Fruit fly (Drosophila melanogaster): ENCODE measurements around the gene CG4666.

The CG4666 gene

dm6 chrX:6068714-6069113 is 8.9 kb downstream of the CG4666 start (continued):
- TF ChIP-seq TFAM (GFP tag; optimal IDR thresholded peaks at IDR 0.05) (no peak), CG3281 (GFP tag; optimal IDR thresholded peaks at IDR 0.05) (no peak), Dll (GFP tag; IDR thresholded peaks at IDR 0.05; ENCODE audit: partially characterized antibody) (0 out of 4 replicates have a peak, but pooled peaks have one; percentile 22), Hey (tag; optimal IDR thresholded peaks at IDR 0.05) (no peak), Ets65A (GFP tag) (peak; percentile 37), so (GFP tag; IDR thresholded peaks at IDR 0.05) (no peak), ash1 (GFP tag; optimal IDR thresholded peaks at IDR 0.05) (no peak), dm (GFP tag; optimal IDR thresholded peaks at IDR 0.05) (no peak), HLH3B (GFP tag; IDR thresholded peaks at IDR 0.05) (no peak), CG17802 (tag; optimal IDR thresholded peaks at IDR 0.05) (no peak), vvl (GFP tag; IDR thresholded peaks at IDR 0.05) (no peak), CG5180 (GFP tag; optimal IDR thresholded peaks at IDR 0.05) (peak; percentile 3), stwl (tag; optimal IDR thresholded peaks at IDR 0.05) (no peak), Dp (GFP tag; optimal IDR thresholded peaks at IDR 0.05) (no peak), CG15514 (GFP tag; optimal IDR thresholded peaks at IDR 0.05) (no peak), cato (GFP tag; optimal IDR thresholded peaks at IDR 0.05; ENCODE audit: borderline replicate concordance) (no peak), CG18599 (GFP tag; optimal IDR thresholded peaks at IDR 0.05) (no peak), Med (GFP tag) (peak; percentile 6), Pdp1 (GFP tag; optimal IDR thresholded peaks at IDR 0.05) (peak in 1 of 2 experiments; percentile 90), bcd (GFP tag; optimal IDR thresholded peaks at IDR 0.05) (no peak), NFAT (GFP tag; IDR thresholded peaks at IDR 0.05) (no peak), row (GFP tag; IDR thresholded peaks at IDR 0.05) (peak; percentile 26; the same call in 1 of the 3 replicates), Trl (optimal IDR thresholded peaks at IDR 0.05) (peak in 1 of 2 experiments; percentile 47), Trl (GFP tag; optimal IDR thresholded peaks at IDR 0.05) (no peak), CG1024 (GFP tag; IDR thresholded peaks at IDR 0.05) (no peak), CG6175 (GFP tag; IDR thresholded peaks at IDR 0.05) (no peak), CG11504 (tag; optimal IDR thresholded peaks at IDR 0.05) (peak; percentile 49), pros (GFP tag; optimal IDR thresholded peaks at IDR 0.05) (no peak)

dm6 chrX:6067281-6068008 is 10.1 kb downstream of the CG4666 start, which contains the start of gene CG5928:
TSS of gene CG5928 (plus strand) at chrX:6067958.
- TF ChIP-seq btn (GFP tag; optimal IDR thresholded peaks at IDR 0.05) (no peak), crc (GFP tag; optimal IDR thresholded peaks at IDR 0.05) (no peak), pho (GFP tag; optimal IDR thresholded peaks at IDR 0.05) (no peak), ttk (GFP tag; IDR thresholded peaks at IDR 0.05) (no peak), Hr39 (optimal IDR thresholded peaks at IDR 0.05) (no peak), Spps (tag; optimal IDR thresholded peaks at IDR 0.05) (no peak), CG2116 (GFP tag; optimal IDR thresholded peaks at IDR 0.05) (no peak), esg (GFP tag; conservative IDR thresholded peaks at IDR 0.05) (peak; percentile 44), twi (tag; optimal IDR thresholded peaks at IDR 0.05) (no peak), Nf-YB (GFP tag; optimal IDR thresholded peaks at IDR 0.05) (no peak), sim (GFP tag; IDR thresholded peaks at IDR 0.05) (no peak), Max (GFP tag; optimal IDR thresholded peaks at IDR 0.05) (peak; percentile 8), CG8944 (GFP tag; optimal IDR thresholded peaks at IDR 0.05) (no peak), dati (GFP tag; IDR thresholded peaks at IDR 0.05) (no peak), CG18619 (GFP tag; optimal IDR thresholded peaks at IDR 0.05) (peak; percentile 32), CG2678 (tag; optimal IDR thresholded peaks at IDR 0.05) (peak; percentile 73), CG3407 (GFP tag; optimal IDR thresholded peaks at IDR 0.05) (no peak), CG8290 (GFP tag; optimal IDR thresholded peaks at IDR 0.05) (no peak), CG8290 (tag; optimal IDR thresholded peaks at IDR 0.05) (no peak), CG17328 (GFP tag; IDR thresholded peaks at IDR 0.05) (no peak), nau (GFP tag; optimal IDR thresholded peaks at IDR 0.05) (no peak), CG6654 (GFP tag; optimal IDR thresholded peaks at IDR 0.05) (peak; percentile 3), mirr (GFP tag; optimal IDR thresholded peaks at IDR 0.05) (no peak), tio (GFP tag; optimal IDR thresholded peaks at IDR 0.05) (no peak)
